Worm (Caenorhabditis elegans) whole organism, L4/young adult: ENCODE measurements around the gene pafo-1.

ENCODE experiments used
- W03F9.2 ChIP-seq: fragments of 150-350 bp; optimal IDR thresholded peaks from 2 replicates; lab custom pipeline; 2014; ENCODE audit warnings: missing biosample characterization, missing genetic modification characterization
- dao-5 ChIP-seq: sonication (generic microtip); optimal IDR thresholded peaks from 2 replicates; lab custom pipeline; 2016; ENCODE audit warnings: missing genotype, missing genetic modification characterization, moderate library complexity, missing compliant biosample characterization
- him-1 ChIP-seq: sonication (generic microtip); optimal IDR thresholded peaks from 2 replicates; lab custom pipeline; 2016; ENCODE audit warnings: missing genotype, missing genetic modification reagents, missing genetic modification characterization, missing compliant biosample characterization

ce11 chrV:11526927-11527491, 5.5 kb downstream of the pafo-1 start:
- no peak for TF ChIP-seq dao-5 (tag; lab: Kevin White, UChicago)
- no peak for TF ChIP-seq him-1 (tag; lab: Kevin White, UChicago)
- no peak for TF ChIP-seq W03F9.2
